Worm (Caenorhabditis elegans) whole organism, L4/young adult: ENCODE results near the gene gst-4.

ENCODE experiments used
- W03F9.2 ChIP-seq: fragments of 150-350 bp; optimal IDR thresholded peaks from 2 replicates; lab custom pipeline; 2014; ENCODE audit warnings: missing biosample characterization, missing genetic modification characterization
- him-1 ChIP-seq: sonication (generic microtip); optimal IDR thresholded peaks from 2 replicates; lab custom pipeline; 2016; ENCODE audit warnings: missing genotype, missing genetic modification reagents, missing genetic modification characterization, missing compliant biosample characterization

ce11 chrIV:10116765-10117164, 25.3 kb upstream of the gst-4 start:
- TF ChIP-seq W03F9.2 (tag; lab: Kevin White, UChicago): no peak
- no peak for TF ChIP-seq him-1
